Fruit fly (Drosophila melanogaster) S2 (cell line): ENCODE results near the gene Vps39.

Source experiments
- CG8478 ChIP-seq: fragments of >200 bp; optimal IDR thresholded peaks from 2 replicates; lab custom pipeline; 2018
- CTCF ChIP-seq, 2 experiments: fragments of >200 bp; optimal IDR thresholded peaks; 2 replicates each; lab custom pipeline; 2018

dm6 chr3R:18251876-18252275 lies 22.4 kb downstream of the Vps39 start:
- TF ChIP-seq CG8478 (no peak), CTCF (optimal IDR thresholded peaks at IDR 0.05; lab: Kevin White, UChicago) (no peak)
